Worm (Caenorhabditis elegans): ENCODE data around the gene C17H12.37.

- TF ChIP-seq ama-1 (optimal IDR thresholded peaks at IDR 0.05) (no peak), flt-1 (GFP tag; IDR thresholded peaks at IDR 0.05) (no peak), ceh-13 (GFP tag; optimal IDR thresholded peaks at IDR 0.05) (no peak), tbx-37 (GFP tag; conservative IDR thresholded peaks at IDR 0.05) (no peak)
Observed at ce11 chrIV:6803805-6804344, 1.0 kb upstream of the C17H12.37 start.

Data from whole organism, early embryonic.